Worm (Caenorhabditis elegans): ENCODE results near the gene bec-1.

ce11 chrIV:5635551-5635950 is 28.7 kb downstream of the bec-1 start, which contains the start of gene srd-13:
- TF ChIP-seq egl-13 (tag; optimal IDR thresholded peaks at IDR 0.05) (no peak), lsy-2 (tag; optimal IDR thresholded peaks at IDR 0.05) (no peak), snpc-4 (tag; optimal IDR thresholded peaks at IDR 0.05) (no peak), nhr-19 (GFP tag; conservative IDR thresholded peaks at IDR 0.05) (no peak), skn-1 (tag; optimal IDR thresholded peaks at IDR 0.05) (no peak), ama-1 (optimal IDR thresholded peaks at IDR 0.05) (no peak), nhr-12 (tag; optimal IDR thresholded peaks at IDR 0.05) (no peak), fos-1 (tag; optimal IDR thresholded peaks at IDR 0.05) (no peak), lin-39 (tag; optimal IDR thresholded peaks at IDR 0.05) (no peak), zag-1 (tag; optimal IDR thresholded peaks at IDR 0.05) (no peak)
